Worm (Caenorhabditis elegans): ENCODE measurements around the gene F09E5.11.

DNA sequence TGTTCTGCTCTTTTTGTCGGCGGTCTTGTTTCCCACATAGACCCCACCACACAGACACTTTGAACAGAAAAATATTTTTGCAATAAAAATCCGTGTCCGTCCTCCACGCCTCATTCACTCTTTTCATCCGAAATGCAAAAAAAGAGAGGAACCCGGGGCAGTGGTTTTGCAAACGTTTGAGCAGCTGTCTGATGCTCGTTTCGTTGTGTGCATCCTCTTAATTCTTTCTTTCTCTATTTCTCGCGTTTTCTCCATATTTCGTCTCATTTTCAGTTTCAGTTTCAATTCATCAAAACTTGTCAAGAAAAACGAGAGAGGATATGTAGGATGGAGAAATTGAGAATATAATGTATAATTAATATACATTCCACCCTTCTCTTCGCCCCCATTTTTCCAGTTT is 49.0 kb downstream of the F09E5.11 start:
- TF ChIP-seq elt-3 (tag; optimal IDR thresholded peaks at IDR 0.05) = no peak
- TF ChIP-seq unc-39 (tag; optimal IDR thresholded peaks at IDR 0.05) = no peak
- no peak for TF ChIP-seq nhr-12 (tag; optimal IDR thresholded peaks at IDR 0.05)
- TF ChIP-seq nhr-28 (tag; optimal IDR thresholded peaks at IDR 0.05) = no peak
- TF ChIP-seq nhr-237 (tag; optimal IDR thresholded peaks at IDR 0.05) = no peak
- TF ChIP-seq ztf-11 (tag; optimal IDR thresholded peaks at IDR 0.05) = no peak
- no peak for TF ChIP-seq lin-13 (tag; optimal IDR thresholded peaks at IDR 0.05)

All from whole organism, mixed stage, embryonic.